Worm (Caenorhabditis elegans): Measurements from ENCODE around the gene srh-287.

- peak; percentile 71 for TF ChIP-seq aha-1 (tag)
- TF ChIP-seq madf-5 (GFP tag; IDR thresholded peaks at IDR 0.05): no peak
- TF ChIP-seq nhr-237 (tag; optimal IDR thresholded peaks at IDR 0.05): no peak
- TF ChIP-seq pqm-1 (tag; optimal IDR thresholded peaks at IDR 0.05): no peak
- no peak for TF ChIP-seq snpc-4 (tag; optimal IDR thresholded peaks at IDR 0.05)
- no peak for TF ChIP-seq ztf-7 (tag; optimal IDR thresholded peaks at IDR 0.05)
- TF ChIP-seq ZK546.5 (tag; optimal IDR thresholded peaks at IDR 0.05): no peak
- no peak for TF ChIP-seq ama-1 (optimal IDR thresholded peaks at IDR 0.05)
Measured at ce11 chrV:17755592-17755991, 45.0 kb upstream of the srh-287 start, which contains the start of gene pgp-9.
